Fruit fly (Drosophila melanogaster): Measurements from ENCODE around the gene Sgs4.

Sgs4 gene

dm6 chrX:3244120-3244519 is 5.8 kb upstream of the Sgs4 start, which contains the start of gene ng4:
Gene ng4, minus strand, starts transcription at chrX:3244220.
- TF ChIP-seq Sox15 (GFP tag; optimal IDR thresholded peaks at IDR 0.05), result no peak
- TF ChIP-seq CG3919 (GFP tag; optimal IDR thresholded peaks at IDR 0.05), result no peak
- no peak for TF ChIP-seq dac (GFP tag; optimal IDR thresholded peaks at IDR 0.05)
- TF ChIP-seq Smox (GFP tag; optimal IDR thresholded peaks at IDR 0.05), result no peak
- no peak for TF ChIP-seq CG6854 (GFP tag; optimal IDR thresholded peaks at IDR 0.05)
- no peak for TF ChIP-seq CG11294 (GFP tag; IDR thresholded peaks at IDR 0.05)
- no peak for TF ChIP-seq Hr4 (GFP tag; optimal IDR thresholded peaks at IDR 0.05)
- TF ChIP-seq topi (GFP tag; optimal IDR thresholded peaks at IDR 0.05), result no peak
- TF ChIP-seq OdsH (GFP tag; optimal IDR thresholded peaks at IDR 0.05), result no peak
- no peak for TF ChIP-seq CG6276 (GFP tag; optimal IDR thresholded peaks at IDR 0.05)
- TF ChIP-seq fkh (GFP tag; optimal IDR thresholded peaks at IDR 0.05), result no peak
- TF ChIP-seq CG8119 (GFP tag; IDR thresholded peaks at IDR 0.05), result no peak
- no peak for TF ChIP-seq CG11762 (GFP tag; optimal IDR thresholded peaks at IDR 0.05; ENCODE audit: insufficient read depth)
- TF ChIP-seq CG7368 (GFP tag; optimal IDR thresholded peaks at IDR 0.05), result no peak
- TF ChIP-seq CG34406 (GFP tag; optimal IDR thresholded peaks at IDR 0.05), result no peak
- TF ChIP-seq CG9139 (GFP tag; optimal IDR thresholded peaks at IDR 0.05), result no peak
- no peak for TF ChIP-seq Lpt (GFP tag; optimal IDR thresholded peaks at IDR 0.05)
- no peak for TF ChIP-seq CG31627 (GFP tag; optimal IDR thresholded peaks at IDR 0.05)

- TF ChIP-seq CG3919 (GFP tag; optimal IDR thresholded peaks at IDR 0.05) (no peak), net (GFP tag; optimal IDR thresholded peaks at IDR 0.05) (no peak), CG8119 (GFP tag; IDR thresholded peaks at IDR 0.05) (no peak), CG16779 (tag; optimal IDR thresholded peaks at IDR 0.05) (no peak), CG11762 (GFP tag; optimal IDR thresholded peaks at IDR 0.05; ENCODE audit: insufficient read depth) (no peak), CG6808 (GFP tag; optimal IDR thresholded peaks at IDR 0.05) (no peak), ss (GFP tag; optimal IDR thresholded peaks at IDR 0.05) (no peak), CG10669 (GFP tag; optimal IDR thresholded peaks at IDR 0.05) (no peak), fkh (GFP tag; optimal IDR thresholded peaks at IDR 0.05) (no peak), CG4318 (GFP tag; optimal IDR thresholded peaks at IDR 0.05) (no peak), esn (GFP tag; optimal IDR thresholded peaks at IDR 0.05) (no peak), CG8319 (GFP tag; optimal IDR thresholded peaks at IDR 0.05) (no peak), Hr4 (GFP tag; optimal IDR thresholded peaks at IDR 0.05) (no peak), Eip93F (GFP tag; optimal IDR thresholded peaks at IDR 0.05) (no peak), CG1621 (tag; optimal IDR thresholded peaks at IDR 0.05) (no peak), CG6792 (GFP tag; optimal IDR thresholded peaks at IDR 0.05) (no peak), CG15336 (GFP tag; IDR thresholded peaks at IDR 0.05) (no peak), CG3032 (tag; optimal IDR thresholded peaks at IDR 0.05) (no peak), Smox (GFP tag; optimal IDR thresholded peaks at IDR 0.05) (no peak)
Measured at dm6 chrX:3249189-3249588, 700 bp upstream of the Sgs4 start, which contains the start of gene Pig1. Gene Pig1, minus strand, starts transcription at chrX:3249289.

- TF ChIP-seq Sox14 (GFP tag; optimal IDR thresholded peaks at IDR 0.05), result peak; percentile 97
- peak; percentile 97 for TF ChIP-seq CG15336 (GFP tag; IDR thresholded peaks at IDR 0.05)
- peak; percentile 94 for TF ChIP-seq CG31627 (GFP tag; optimal IDR thresholded peaks at IDR 0.05)
- TF ChIP-seq CG11902 (GFP tag; optimal IDR thresholded peaks at IDR 0.05), result peak; percentile 90
- TF ChIP-seq Hr39 (GFP tag; optimal IDR thresholded peaks at IDR 0.05), result peak; percentile 93
- peak; percentile 80 for TF ChIP-seq CG16779 (tag; optimal IDR thresholded peaks at IDR 0.05)
- peak; percentile 82 for TF ChIP-seq CG7368 (GFP tag; optimal IDR thresholded peaks at IDR 0.05)
- peak; percentile 83 for TF ChIP-seq CG1621 (tag; optimal IDR thresholded peaks at IDR 0.05)
- peak; percentile 84 for TF ChIP-seq CG9139 (GFP tag; optimal IDR thresholded peaks at IDR 0.05)
- TF ChIP-seq dsx (GFP tag; optimal IDR thresholded peaks at IDR 0.05; ENCODE audit: poor library complexity, severe bottlenecking), result no peak
- peak; percentile 94 for TF ChIP-seq Smox (GFP tag; optimal IDR thresholded peaks at IDR 0.05)
- TF ChIP-seq dac (GFP tag; optimal IDR thresholded peaks at IDR 0.05), result peak; percentile 95
- peak; percentile 94 for TF ChIP-seq svp (GFP tag)
- peak; percentile 92 for TF ChIP-seq cyc (GFP tag; optimal IDR thresholded peaks at IDR 0.05)
- TF ChIP-seq pdm3 (GFP tag; optimal IDR thresholded peaks at IDR 0.05), result peak; percentile 96
- TF ChIP-seq vri (GFP tag; optimal IDR thresholded peaks at IDR 0.05), result peak; percentile 53
- TF ChIP-seq eg (GFP tag; IDR thresholded peaks at IDR 0.05), result peak; percentile 94
- TF ChIP-seq acj6 (GFP tag; optimal IDR thresholded peaks at IDR 0.05), result peak; percentile 94
- peak; percentile 95 for TF ChIP-seq OdsH (GFP tag; optimal IDR thresholded peaks at IDR 0.05)
- peak; percentile 90 for TF ChIP-seq Ets21C (GFP tag; optimal IDR thresholded peaks at IDR 0.05)
- peak; percentile 90 for TF ChIP-seq CG8319 (GFP tag; optimal IDR thresholded peaks at IDR 0.05)
- peak; percentile 96 for TF ChIP-seq Met (GFP tag; optimal IDR thresholded peaks at IDR 0.05)
- peak; percentile 86 for TF ChIP-seq Eip75B (GFP tag; optimal IDR thresholded peaks at IDR 0.05)
- TF ChIP-seq CG6792 (GFP tag; optimal IDR thresholded peaks at IDR 0.05), result peak; percentile 93
- peak; percentile 95 for TF ChIP-seq CG34406 (GFP tag; optimal IDR thresholded peaks at IDR 0.05)
- TF ChIP-seq net (GFP tag; optimal IDR thresholded peaks at IDR 0.05), result peak; percentile 93
- peak; percentile 44 for TF ChIP-seq Hr38 (GFP tag; optimal IDR thresholded peaks at IDR 0.05)
- TF ChIP-seq esn (GFP tag; optimal IDR thresholded peaks at IDR 0.05), result peak; percentile 96
Measured at dm6 chrX:3255569-3256309, 5.8 kb downstream of the Sgs4 start.

Data from whole organism, prepupa.